Worm (Caenorhabditis elegans): Measurements from ENCODE around the gene F28G4.2.

DNA sequence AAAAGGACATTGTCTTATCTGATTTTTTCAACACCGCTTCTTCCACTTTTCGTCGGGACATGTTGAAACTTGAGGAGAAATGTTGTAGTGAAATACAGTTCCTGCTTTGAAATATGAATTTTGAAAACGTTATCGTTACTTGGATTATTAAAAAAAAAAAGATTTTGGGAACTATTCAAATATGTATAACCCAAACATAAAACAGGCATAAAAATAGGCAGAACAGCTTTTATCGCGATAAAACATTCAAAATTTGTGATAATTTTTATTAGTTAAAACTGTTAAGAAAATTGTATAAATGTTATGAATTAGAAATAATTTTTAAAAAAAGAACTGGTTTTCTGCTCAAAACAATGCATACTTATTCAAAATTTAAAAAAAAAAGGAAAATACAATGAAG is 25.7 kb downstream of the F28G4.2 start, which contains the start of gene bgnt-1.3:
- no peak for TF ChIP-seq fkh-10 (GFP tag; optimal IDR thresholded peaks at IDR 0.05)
- no peak for TF ChIP-seq egl-27 (tag; optimal IDR thresholded peaks at IDR 0.05)
- TF ChIP-seq nfya-1 (tag; optimal IDR thresholded peaks at IDR 0.05; ENCODE audit: insufficient read depth), result no peak
- TF ChIP-seq zag-1 (tag; optimal IDR thresholded peaks at IDR 0.05), result no peak
- no peak for TF ChIP-seq nhr-28 (tag; optimal IDR thresholded peaks at IDR 0.05)
- TF ChIP-seq aly-2 (tag; optimal IDR thresholded peaks at IDR 0.05), result no peak
- TF ChIP-seq nhr-77 (tag; optimal IDR thresholded peaks at IDR 0.05), result no peak
- no peak for TF ChIP-seq jun-1 (tag; optimal IDR thresholded peaks at IDR 0.05)
- TF ChIP-seq nhr-11 (tag; optimal IDR thresholded peaks at IDR 0.05), result no peak
